Worm (Caenorhabditis elegans) whole organism, early embryonic: Measurements from ENCODE around the gene C06A12.3.

Experiments
- B0310.2 ChIP-seq: sonication (generic microtip); optimal IDR thresholded peaks from 2 replicates; lab custom pipeline; 2016; ENCODE audit warnings: mild to moderate bottlenecking, missing genetic modification characterization, missing compliant biosample characterization
- F13C5.2 ChIP-seq: sonication (generic microtip); optimal IDR thresholded peaks from 2 replicates; lab custom pipeline; 2017; ENCODE audit warnings: mild to moderate bottlenecking, missing genetic modification characterization, inconsistent platforms, missing compliant biosample characterization
- aly-1 ChIP-seq: sonication (generic microtip); optimal IDR thresholded peaks from 2 replicates; lab custom pipeline; 2016; ENCODE audit warnings: missing genetic modification characterization, missing compliant biosample characterization
- ama-1 ChIP-seq: fragments of 150-350 bp; optimal IDR thresholded peaks from 2 replicates; lab custom pipeline; 2014
- ceh-13 ChIP-seq: fragments of 200-800 bp; sonication (Bioruptor generic); optimal IDR thresholded peaks from 2 replicates; lab custom pipeline; 2018; ENCODE audit warnings: mild to moderate bottlenecking, missing genetic modification characterization, missing compliant biosample characterization
- ceh-36 ChIP-seq: sonication (generic microtip); optimal IDR thresholded peaks from 2 replicates; lab custom pipeline; 2016; ENCODE audit warnings: missing genetic modification characterization, inconsistent platforms, missing compliant biosample characterization
- ets-7 ChIP-seq: sonication (generic microtip); optimal IDR thresholded peaks from 2 replicates; lab custom pipeline; 2016; ENCODE audit warnings: missing genotype, missing genetic modification characterization, missing compliant biosample characterization
- flt-1 ChIP-seq: fragments of 200-800 bp; sonication (Bioruptor generic); IDR thresholded peaks from 2 replicates; pipeline ENCODE4 v1.3.6; 2022; ENCODE audit warnings: missing genetic modification characterization, missing compliant biosample characterization
- hmbx-1 ChIP-seq: sonication (generic microtip); optimal IDR thresholded peaks from 2 replicates; lab custom pipeline; 2016; ENCODE audit warnings: mild to moderate bottlenecking, missing genetic modification characterization, missing compliant biosample characterization
- hmg-4 ChIP-seq: fragments of 200-800 bp; sonication (Bioruptor generic); optimal IDR thresholded peaks from 2 replicates; lab custom pipeline; 2018; ENCODE audit warnings: mild to moderate bottlenecking, missing genetic modification characterization, missing compliant biosample characterization
- pes-1 ChIP-seq: fragments of 200-800 bp; sonication (Bioruptor generic); IDR thresholded peaks from 2 replicates; pipeline ENCODE4 v1.3.6; 2022; ENCODE audit warnings: missing genetic modification reagents, missing genetic modification characterization, missing compliant biosample characterization
- scrt-1 ChIP-seq: fragments of 200-800 bp; sonication (Bioruptor generic); IDR thresholded peaks from 2 replicates; pipeline ENCODE4 v1.3.6; 2022; ENCODE audit warnings: missing genetic modification characterization, missing compliant biosample characterization

DNA sequence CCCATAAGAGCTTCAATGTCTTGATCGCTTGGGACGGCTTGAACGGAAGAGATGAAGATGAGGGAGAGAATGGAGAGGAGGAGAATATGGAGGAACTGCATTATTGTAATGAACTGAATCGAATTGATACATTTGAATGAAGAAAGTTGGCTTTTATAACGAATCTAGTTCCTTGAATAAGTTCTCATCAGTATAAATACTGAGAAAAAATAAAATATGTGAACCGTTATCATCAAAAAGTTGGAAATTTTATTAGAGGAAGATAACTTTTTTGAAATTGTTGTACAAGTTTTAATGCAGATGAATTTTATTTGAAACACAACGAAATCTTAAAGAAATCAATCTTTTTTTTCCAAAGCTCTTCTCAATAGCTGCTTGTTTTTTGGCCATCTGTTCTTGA, 20.5 kb upstream of the C06A12.3 start, which contains the start of gene T02D1.7:
- TF ChIP-seq scrt-1 (GFP tag; lab: Robert Waterston, UW) (no peak), pes-1 (GFP tag; lab: Robert Waterston, UW) (no peak), hmg-4 (no peak), flt-1 (GFP tag; lab: Robert Waterston, UW) (no peak), aly-1 (no peak), ceh-36 (tag; lab: Kevin White, UChicago) (no peak), ama-1 (no peak), F13C5.2 (tag; lab: Kevin White, UChicago) (no peak), ets-7 (tag; lab: Kevin White, UChicago) (no peak), ceh-13 (no peak), B0310.2 (tag; lab: Kevin White, UChicago) (no peak), hmbx-1 (no peak)
